Worm (Caenorhabditis elegans): ENCODE results near the gene fbxa-199.

DNA sequence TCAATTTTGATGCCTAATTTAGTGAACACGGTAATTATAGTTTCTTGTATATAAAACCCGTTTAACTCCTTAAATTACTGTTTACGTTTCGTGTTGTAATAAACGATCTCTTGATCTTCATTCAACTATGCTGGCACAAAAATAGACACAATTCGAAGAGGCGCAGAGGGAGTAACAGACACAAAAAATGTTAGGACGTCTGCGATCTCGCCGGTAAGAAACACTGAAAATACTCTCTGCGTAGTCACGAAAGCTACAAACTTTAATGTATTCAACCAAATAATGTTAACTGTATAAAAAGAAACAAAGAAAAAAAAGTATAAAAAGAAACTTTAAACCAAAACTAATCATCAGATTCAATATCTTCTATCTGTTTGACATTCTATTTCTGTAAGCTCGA lies 17.8 kb downstream of the fbxa-199 start, which contains the start of gene dhs-23:
- TF ChIP-seq snpc-4 (GFP tag; optimal IDR thresholded peaks at IDR 0.05) (no peak), snpc-4 (tag; optimal IDR thresholded peaks at IDR 0.05) (no peak), nhr-90 (tag; optimal IDR thresholded peaks at IDR 0.05) (no peak), chd-7 (tag; optimal IDR thresholded peaks at IDR 0.05) (no peak), sea-2 (GFP tag; IDR thresholded peaks at IDR 0.05) (no peak), ceh-40 (GFP tag; IDR thresholded peaks at IDR 0.05) (no peak), pha-4 (tag; optimal IDR thresholded peaks at IDR 0.05) (no peak), ama-1 (optimal IDR thresholded peaks at IDR 0.05) (no peak), ama-1 (GFP tag; optimal IDR thresholded peaks at IDR 0.05) (no peak), K12H6.12 (tag; optimal IDR thresholded peaks at IDR 0.05) (no peak), ekl-4 (GFP tag; IDR thresholded peaks at IDR 0.05) (no peak)

Data from whole organism, young adult.